Worm (Caenorhabditis elegans) whole organism, L4 larva: ENCODE data around the gene F09B9.4.

Experiments used
- ceh-44 ChIP-seq: fragments of 200-800 bp; sonication (Bioruptor generic); IDR thresholded peaks from 2 replicates; pipeline ENCODE4 v1.3.6; 2022; ENCODE audit warnings: missing genetic modification reagents, missing genetic modification characterization, missing compliant biosample characterization
- nhr-25 ChIP-seq: sonication (generic microtip); optimal IDR thresholded peaks from 2 replicates; lab custom pipeline; 2017; ENCODE audit warnings: missing genetic modification characterization, mild to moderate bottlenecking, missing compliant biosample characterization, antibody characterized with exemption, moderate library complexity, borderline replicate concordance; ENCODE audit not compliant: insufficient read depth
- skn-1 ChIP-seq: fragments of 150-350 bp; optimal IDR thresholded peaks from 2 replicates; lab custom pipeline; 2014; ENCODE audit warnings: missing biosample characterization, missing genetic modification characterization
- snpc-4 ChIP-seq: fragments of 150-350 bp; optimal IDR thresholded peaks from 2 replicates; lab custom pipeline; 2014; ENCODE audit warnings: missing biosample characterization, missing genetic modification characterization
- spr-1 ChIP-seq: sonication (generic microtip); optimal IDR thresholded peaks from 2 replicates; lab custom pipeline; 2016; ENCODE audit warnings: mild to moderate bottlenecking, missing genetic modification characterization, missing compliant biosample characterization
- spr-3 ChIP-seq: fragments of 200-800 bp; sonication (Bioruptor generic); optimal IDR thresholded peaks from 2 replicates; lab custom pipeline; 2018; ENCODE audit warnings: mild to moderate bottlenecking, missing genetic modification characterization, missing compliant biosample characterization

- TF ChIP-seq spr-1 (tag; lab: Kevin White, UChicago) (no peak), ceh-44 (GFP tag; lab: Robert Waterston, UW) (no peak), spr-3 (no peak), snpc-4 (tag; lab: Kevin White, UChicago) (no peak), nhr-25 (tag; lab: Kevin White, UChicago) (no peak), skn-1 (no peak)
These were observed 48.1 kb downstream of the F09B9.4 start for ce11 chrX:10208481-10208880.
